Worm (Caenorhabditis elegans): ENCODE measurements around the gene F41F3.8.
"Not testable (repeated sequence)": the region's sequence is repeated elsewhere in the genome, so short reads cannot be mapped to it uniquely, and the experiment has no call there.

ce11 chrV:4632808-4633207 is 15.8 kb upstream of the F41F3.8 start:
- peak; percentile 77 for TF ChIP-seq lin-38 (GFP tag; IDR thresholded peaks at IDR 0.05)
- TF ChIP-seq unc-62 (GFP tag; optimal IDR thresholded peaks at IDR 0.05 in 1 of 2); unc-62 (tag; optimal IDR thresholded peaks at IDR 0.05); lin-15B (tag; optimal IDR thresholded peaks at IDR 0.05); unc-130 (GFP tag; optimal IDR thresholded peaks at IDR 0.05): not testable (repeated sequence)

All from whole organism, L4 larva.